Worm (Caenorhabditis elegans) whole organism, L2 larva: Measurements from ENCODE around the gene ugt-39.

Experiments
- C34F6.9 ChIP-seq: fragments of 150-350 bp; optimal IDR thresholded peaks from 2 replicates; lab custom pipeline; 2014; ENCODE audit warnings: missing biosample characterization, missing genetic modification characterization
- F13H6.1 ChIP-seq: sonication (generic microtip); optimal IDR thresholded peaks from 2 replicates; lab custom pipeline; 2016; ENCODE audit warnings: missing genetic modification characterization, missing compliant biosample characterization
- R02D3.7 ChIP-seq: fragments of 150-350 bp; optimal IDR thresholded peaks from 2 replicates; lab custom pipeline; 2014; ENCODE audit warnings: missing biosample characterization, missing genetic modification characterization
- alr-1 ChIP-seq: fragments of 150-350 bp; optimal IDR thresholded peaks from 2 replicates; lab custom pipeline; 2014; ENCODE audit warnings: missing biosample characterization, missing genetic modification characterization
- ama-1 ChIP-seq: fragments of 150-350 bp; optimal IDR thresholded peaks from 2 replicates; lab custom pipeline; 2018; ENCODE audit warnings: inconsistent platforms
- blmp-1 ChIP-seq: sonication (generic microtip); optimal IDR thresholded peaks from 2 replicates; lab custom pipeline; 2017; ENCODE audit warnings: missing genetic modification characterization, mild to moderate bottlenecking, missing compliant biosample characterization, antibody characterized with exemption, moderate library complexity; ENCODE audit not compliant: insufficient read depth
- ceh-16 ChIP-seq: fragments of 150-350 bp; optimal IDR thresholded peaks from 2 replicates; lab custom pipeline; 2014; ENCODE audit warnings: missing biosample characterization, missing genetic modification characterization
- ceh-82 ChIP-seq: fragments of 150-350 bp; optimal IDR thresholded peaks from 2 replicates; lab custom pipeline; 2014; ENCODE audit warnings: missing biosample characterization, missing genetic modification characterization
- crh-2 ChIP-seq: sonication (generic microtip); optimal IDR thresholded peaks from 2 replicates; lab custom pipeline; 2017; ENCODE audit warnings: missing biosample characterization, missing genetic modification characterization
- dmd-4 ChIP-seq: sonication (generic microtip); optimal IDR thresholded peaks from 2 replicates; lab custom pipeline; 2017; ENCODE audit warnings: missing biosample characterization, missing genetic modification characterization
- egl-27 ChIP-seq: sonication (generic microtip); optimal IDR thresholded peaks from 3 replicates; lab custom pipeline; 2017; ENCODE audit warnings: missing biosample characterization, missing genetic modification reagents, missing genetic modification characterization
- elt-1 ChIP-seq: fragments of 150-350 bp; optimal IDR thresholded peaks from 2 replicates; lab custom pipeline; 2014; ENCODE audit warnings: missing biosample characterization, missing genetic modification characterization
- fos-1 ChIP-seq: fragments of 150-350 bp; optimal IDR thresholded peaks from 2 replicates; lab custom pipeline; 2014; ENCODE audit warnings: missing biosample characterization, missing genetic modification characterization
- gmeb-1 ChIP-seq: fragments of 150-350 bp; optimal IDR thresholded peaks from 2 replicates; lab custom pipeline; 2014; ENCODE audit warnings: missing biosample characterization, missing genetic modification characterization
- lin-11 ChIP-seq: fragments of 150-350 bp; sonication (generic microtip); optimal IDR thresholded peaks from 2 replicates; lab custom pipeline; 2014; ENCODE audit warnings: missing biosample characterization, missing genetic modification characterization, inconsistent platforms, mixed read lengths
- lin-13 ChIP-seq: fragments of 150-350 bp; optimal IDR thresholded peaks from 2 replicates; lab custom pipeline; 2014; ENCODE audit warnings: missing biosample characterization, missing genetic modification reagents, missing genetic modification characterization
- lin-39 ChIP-seq: fragments of 150-350 bp; optimal IDR thresholded peaks from 2 replicates; lab custom pipeline; 2014; ENCODE audit warnings: missing biosample characterization, missing genetic modification reagents, missing genetic modification characterization
- lsy-2 ChIP-seq, 2 experiments: fragments of 150-350 bp in 1 of 2; sonication (generic microtip) in 1 of 2; optimal IDR thresholded peaks; 2 replicates each; lab custom pipeline; 2014 to 2017; ENCODE audit warnings: missing biosample characterization in 2 of 2, missing genetic modification characterization in 2 of 2
- mab-5 ChIP-seq: fragments of 150-350 bp; optimal IDR thresholded peaks from 2 replicates; lab custom pipeline; 2014; ENCODE audit warnings: missing biosample characterization, missing genetic modification characterization
- mdl-1 ChIP-seq, 2 experiments: fragments of 150-350 bp in 1 of 2; sonication (generic microtip) in 1 of 2; optimal IDR thresholded peaks; 2 replicates each; lab custom pipeline; 2017; ENCODE audit warnings: missing biosample characterization in 2 of 2, missing genetic modification characterization in 2 of 2
- nhr-10 ChIP-seq: sonication (generic microtip); optimal IDR thresholded peaks from 2 replicates; lab custom pipeline; 2017; ENCODE audit warnings: missing biosample characterization, missing genetic modification characterization
- nhr-12 ChIP-seq: fragments of 150-350 bp; optimal IDR thresholded peaks from 2 replicates; lab custom pipeline; 2014; ENCODE audit warnings: missing biosample characterization, missing genetic modification characterization
- nhr-129 ChIP-seq: fragments of 150-350 bp; optimal IDR thresholded peaks from 2 replicates; lab custom pipeline; 2014; ENCODE audit warnings: missing biosample characterization, missing genetic modification characterization
- nhr-21 ChIP-seq: fragments of 150-350 bp; optimal IDR thresholded peaks from 2 replicates; lab custom pipeline; 2014; ENCODE audit warnings: missing biosample characterization, missing genetic modification characterization
- nhr-23 ChIP-seq: fragments of 150-350 bp; optimal IDR thresholded peaks from 2 replicates; lab custom pipeline; 2014; ENCODE audit warnings: missing biosample characterization, missing genetic modification reagents, missing genetic modification characterization
- nhr-237 ChIP-seq: fragments of 150-350 bp; optimal IDR thresholded peaks from 2 replicates; lab custom pipeline; 2014; ENCODE audit warnings: missing biosample characterization, missing genetic modification characterization
- nhr-25 ChIP-seq: fragments of 150-350 bp; sonication (generic microtip); optimal IDR thresholded peaks from 3 replicates; lab custom pipeline; 2014; ENCODE audit warnings: missing biosample characterization, missing genetic modification characterization
- nhr-6 ChIP-seq: fragments of 150-350 bp; optimal IDR thresholded peaks from 2 replicates; lab custom pipeline; 2014; ENCODE audit warnings: missing biosample characterization, missing genetic modification characterization
- nhr-77 ChIP-seq: fragments of 150-350 bp; optimal IDR thresholded peaks from 2 replicates; lab custom pipeline; 2014; ENCODE audit warnings: missing biosample characterization, missing genetic modification characterization
- sem-4 ChIP-seq: fragments of 150-350 bp; optimal IDR thresholded peaks from 2 replicates; lab custom pipeline; 2014; ENCODE audit warnings: missing biosample characterization, missing genetic modification reagents, missing genetic modification characterization
- skn-1 ChIP-seq: sonication (generic microtip); optimal IDR thresholded peaks from 2 replicates; lab custom pipeline; 2017; ENCODE audit warnings: missing biosample characterization, missing genetic modification characterization
- sma-3 ChIP-seq: sonication (generic microtip); optimal IDR thresholded peaks from 2 replicates; lab custom pipeline; 2016; ENCODE audit warnings: missing genetic modification reagents, missing genetic modification characterization, missing compliant biosample characterization
- sma-9 ChIP-seq, 2 experiments: fragments of 150-350 bp in 1 of 2; sonication (generic microtip) in 1 of 2; optimal IDR thresholded peaks; 2 replicates each; lab custom pipeline; 2014 to 2016; ENCODE audit warnings: missing genetic modification characterization in 2 of 2, mild to moderate bottlenecking in 1 of 2, missing biosample characterization in 1 of 2, missing compliant biosample characterization in 1 of 2, missing genetic modification reagents in 1 of 2, moderate library complexity in 1 of 2
- unc-39 ChIP-seq: fragments of 150-350 bp; optimal IDR thresholded peaks from 2 replicates; lab custom pipeline; 2014; ENCODE audit warnings: missing biosample characterization, missing genetic modification characterization
- unc-55 ChIP-seq: fragments of 150-350 bp; sonication (generic microtip); optimal IDR thresholded peaks from 3 replicates; lab custom pipeline; 2014; ENCODE audit warnings: missing biosample characterization, missing genetic modification reagents, missing genetic modification characterization
- zag-1 ChIP-seq: fragments of 150-350 bp; optimal IDR thresholded peaks from 2 replicates; lab custom pipeline; 2014; ENCODE audit warnings: missing biosample characterization, missing genetic modification characterization
- ztf-1 ChIP-seq: fragments of 200-800 bp; sonication (Bioruptor generic); conservative IDR thresholded peaks from 2 replicates; pipeline ENCODE4 v1.3.6; 2022; ENCODE audit warnings: missing genetic modification characterization, missing compliant biosample characterization
- ztf-11 ChIP-seq: sonication (generic microtip); optimal IDR thresholded peaks from 2 replicates; lab custom pipeline; 2017; ENCODE audit warnings: missing biosample characterization, missing genetic modification characterization
- ztf-4 ChIP-seq: fragments of 150-350 bp; optimal IDR thresholded peaks from 2 replicates; lab custom pipeline; 2014; ENCODE audit warnings: missing biosample characterization, missing genetic modification characterization

Gene ugt-39

DNA sequence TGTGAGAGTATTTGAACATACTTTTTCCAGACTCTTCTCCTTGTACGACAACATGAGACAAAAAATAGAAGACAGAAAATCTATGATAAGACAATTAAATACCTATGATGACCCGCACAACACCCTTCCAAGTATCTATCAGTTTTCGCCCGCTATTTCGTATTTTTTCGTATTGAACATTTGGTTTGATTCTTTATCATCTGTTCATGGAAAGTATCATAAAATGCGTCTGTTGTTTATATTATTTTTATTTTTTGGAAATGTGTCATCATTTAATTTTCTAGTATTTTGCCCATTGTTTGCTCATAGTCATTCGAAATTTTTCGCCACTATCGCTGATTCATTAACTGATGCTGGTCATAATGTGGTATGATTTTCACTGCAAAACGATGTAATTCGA, at the start of gene ugt-39:
Gene ugt-39 (plus strand): TSS at position 54 of the 400 bp plus-strand sequence.
- TF ChIP-seq fos-1 (tag; lab: Kevin White, UChicago) = peak; percentile 58
- TF ChIP-seq crh-2 = no peak
- TF ChIP-seq sma-3 (GFP tag; lab: Kevin White, UChicago) = peak; percentile 1
- no peak for TF ChIP-seq ceh-16 (tag; lab: Kevin White, UChicago)
- no peak for TF ChIP-seq ztf-1 (GFP tag; lab: Robert Waterston, UW)
- no peak for TF ChIP-seq alr-1
- peak; percentile 51 for TF ChIP-seq sma-9 (GFP tag; optimal IDR thresholded peaks at IDR 0.05; lab: Kevin White, UChicago)
- TF ChIP-seq sma-9 (tag; optimal IDR thresholded peaks at IDR 0.05; lab: Kevin White, UChicago) = no peak
- TF ChIP-seq, all 48 proteins: peak for 3

DNA sequence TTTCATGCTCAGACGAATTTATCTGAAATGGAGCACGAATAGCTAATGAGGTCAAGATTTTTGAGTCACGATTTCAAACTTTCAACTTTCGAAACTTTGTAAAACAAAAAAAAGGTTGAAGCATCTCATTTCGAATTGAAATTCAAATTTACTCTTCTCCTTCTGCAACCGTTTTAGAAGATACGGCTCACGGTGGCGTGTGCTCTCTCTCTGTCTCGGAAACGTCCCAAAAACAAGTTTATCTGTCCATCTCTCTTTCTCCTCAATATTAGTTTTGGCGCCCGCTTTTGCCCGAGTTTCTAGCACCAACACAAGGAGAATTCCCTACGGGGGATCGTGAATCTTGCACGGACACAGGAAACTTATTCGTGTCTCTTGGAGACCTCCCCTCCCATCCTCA, 46.6 kb upstream of the ugt-39 start:
- TF ChIP-seq nhr-77 (tag; lab: Kevin White, UChicago) (no peak), mab-5 (no peak), ztf-11 (tag; lab: Kevin White, UChicago) (no peak), ztf-1 (GFP tag; lab: Robert Waterston, UW) (no peak), ceh-16 (tag; lab: Kevin White, UChicago) (no peak), nhr-237 (tag; lab: Kevin White, UChicago) (no peak), sem-4 (no peak), ztf-4 (tag; lab: Kevin White, UChicago) (no peak), crh-2 (no peak), F13H6.1 (tag; lab: Kevin White, UChicago) (no peak), nhr-6 (tag; lab: Kevin White, UChicago) (no peak), nhr-129 (tag; lab: Kevin White, UChicago) (no peak), fos-1 (tag; lab: Kevin White, UChicago) (no peak), egl-27 (tag; lab: Kevin White, UChicago) (no peak), sma-3 (GFP tag; lab: Kevin White, UChicago) (no peak), unc-39 (tag; lab: Kevin White, UChicago) (no peak)

ce11 chrV:7111276-7111675, 45.7 kb upstream of the ugt-39 start:
- TF ChIP-seq C34F6.9 (tag; lab: Kevin White, UChicago) (peak; percentile 26), crh-2 (no peak), unc-55 (GFP tag; lab: Kevin White, UChicago) (peak; percentile 15), sma-9 (GFP tag; optimal IDR thresholded peaks at IDR 0.05; lab: Kevin White, UChicago) (peak; percentile 23), sma-9 (tag; optimal IDR thresholded peaks at IDR 0.05; lab: Kevin White, UChicago) (no peak), unc-39 (tag; lab: Kevin White, UChicago) (no peak), F13H6.1 (tag; lab: Kevin White, UChicago) (peak; percentile 15)

DNA sequence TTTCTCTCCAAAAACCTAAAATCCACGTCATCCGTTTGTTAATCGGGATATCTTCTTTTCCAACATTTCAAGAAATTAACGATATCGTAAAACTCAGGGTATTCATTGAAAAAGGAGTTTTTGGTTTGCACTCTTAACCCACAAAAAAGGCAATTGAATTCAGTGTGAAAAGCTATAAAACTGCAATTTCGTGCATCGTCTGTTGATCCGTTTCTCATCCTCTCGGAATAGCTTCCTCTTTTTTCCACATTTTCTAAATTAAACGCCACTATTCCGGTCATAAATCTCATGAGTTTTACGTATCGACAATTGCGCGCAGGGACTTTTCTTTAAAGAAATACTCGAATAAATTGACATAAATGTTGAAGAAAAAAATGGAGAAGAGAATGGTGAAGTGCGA, 44.7 kb upstream of the ugt-39 start:
- TF ChIP-seq lin-39 (tag; lab: Kevin White, UChicago) (no peak), zag-1 (tag; lab: Kevin White, UChicago) (no peak), blmp-1 (tag; lab: Kevin White, UChicago) (no peak), elt-1 (tag; lab: Kevin White, UChicago) (no peak), nhr-21 (tag; lab: Kevin White, UChicago) (no peak)
- TF ChIP-seq, all 48 proteins: peak for 0

ce11 chrV:7118796-7119195, 38.1 kb upstream of the ugt-39 start, which contains the start of gene srx-33:
TSS of gene srx-33 (minus strand) at chrV:7118896.
- TF ChIP-seq C34F6.9 (tag; lab: Kevin White, UChicago) (no peak), mdl-1 (tag; optimal IDR thresholded peaks at IDR 0.05; lab: Kevin White, UChicago) (no peak), sma-3 (GFP tag; lab: Kevin White, UChicago) (no peak), nhr-77 (tag; lab: Kevin White, UChicago) (no peak), nhr-129 (tag; lab: Kevin White, UChicago) (no peak)

- no peak for TF ChIP-seq nhr-12 (tag; lab: Kevin White, UChicago)
- TF ChIP-seq dmd-4 (tag; lab: Kevin White, UChicago) = no peak
- no peak for TF ChIP-seq skn-1
- TF ChIP-seq egl-27 (tag; lab: Kevin White, UChicago) = no peak
- no peak for TF ChIP-seq F13H6.1 (tag; lab: Kevin White, UChicago)
- no peak for TF ChIP-seq lsy-2 (tag; optimal IDR thresholded peaks at IDR 0.05; lab: Kevin White, UChicago)
- no peak for TF ChIP-seq ama-1
- TF ChIP-seq nhr-23 (tag; lab: Kevin White, UChicago) = no peak
- no peak for TF ChIP-seq nhr-25 (tag; lab: Kevin White, UChicago)
- TF ChIP-seq nhr-10 (tag; lab: Kevin White, UChicago) = no peak
- TF ChIP-seq lin-11 = no peak
- TF ChIP-seq R02D3.7 = no peak
- no peak for TF ChIP-seq unc-55 (GFP tag; lab: Kevin White, UChicago)
- TF ChIP-seq ceh-82 (tag; lab: Kevin White, UChicago) = no peak
- TF ChIP-seq blmp-1 (tag; lab: Kevin White, UChicago) = no peak
- no peak for TF ChIP-seq elt-1 (tag; lab: Kevin White, UChicago)
- TF ChIP-seq lin-13 = no peak
- no peak for TF ChIP-seq mdl-1 (tag; optimal IDR thresholded peaks at IDR 0.05; lab: Kevin White, UChicago)
- no peak for TF ChIP-seq gmeb-1
- TF ChIP-seq sem-4 = no peak
These were observed 36.8 kb upstream of the ugt-39 start, which contains the start of gene srx-34 for ce11 chrV:7120168-7120567. TSS of gene srx-34 (minus strand) at chrV:7120268.
